ENCODE assay signal across 5 worm cellular contexts in the genomic region with DNA sequence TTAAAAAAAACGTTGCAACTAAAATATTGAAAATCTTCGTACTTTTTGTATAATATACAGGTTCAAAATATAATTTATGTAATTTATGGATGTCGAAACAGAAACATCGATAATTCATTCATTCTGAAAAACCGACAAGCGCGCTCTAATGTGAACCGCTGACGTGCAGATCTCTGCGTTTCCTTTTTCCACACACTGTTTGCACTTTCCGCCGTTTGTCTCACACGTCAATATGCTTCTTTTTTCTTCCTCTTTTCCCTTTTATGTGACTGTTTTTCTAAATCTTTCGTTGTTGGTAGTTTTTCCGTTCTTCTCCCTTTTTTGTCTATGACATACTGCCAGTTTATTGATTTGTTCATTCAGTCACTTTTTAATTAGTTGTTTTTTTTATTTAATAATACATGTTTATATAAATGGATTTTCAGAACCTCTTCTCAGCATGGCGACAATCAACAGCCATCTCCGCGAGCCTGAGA.
TF ChIP-seq lines count a peak whose summit lies in the region.

Gene tmbi-4, plus strand, starts transcription at position 426 of the 476 bp plus-strand sequence.

TF ChIP-seq in whole organism, L1 larva, 84 proteins besides CTCF, POLR2A, EP300 and RAD21 (continued from another document and continues in another):
- no peak for TF ChIP-seq lin-39 (tag; optimal IDR thresholded peaks at IDR 0.05; lab: Kevin White, UChicago)
- no peak for TF ChIP-seq ztf-11 (tag; optimal IDR thresholded peaks at IDR 0.05; lab: Kevin White, UChicago)
- TF ChIP-seq C34B4.2 (tag; optimal IDR thresholded peaks at IDR 0.05; lab: Kevin White, UChicago) = no peak
- peak; percentile 73 for TF ChIP-seq snu-23 (GFP tag; optimal IDR thresholded peaks at IDR 0.05; lab: Kevin White, UChicago)
- TF ChIP-seq lin-35 (GFP tag; optimal IDR thresholded peaks at IDR 0.05; lab: Kevin White, UChicago) = peak; percentile 44 to 74
- TF ChIP-seq alr-1 (tag; optimal IDR thresholded peaks at IDR 0.05; lab: Kevin White, UChicago; ENCODE audit: borderline replicate concordance) = no peak
- TF ChIP-seq mef-2 (tag; optimal IDR thresholded peaks at IDR 0.05; lab: Kevin White, UChicago) = no peak
- peak; percentile 1 for TF ChIP-seq egl-13 (tag; optimal IDR thresholded peaks at IDR 0.05; lab: Kevin White, UChicago)
- peak; percentile 22 for TF ChIP-seq fos-1 (tag; optimal IDR thresholded peaks at IDR 0.05; lab: Kevin White, UChicago)
- peak; percentile 80 for TF ChIP-seq C16A3.4 (tag; optimal IDR thresholded peaks at IDR 0.05; lab: Kevin White, UChicago)
- TF ChIP-seq nhr-90 (tag; optimal IDR thresholded peaks at IDR 0.05; lab: Kevin White, UChicago; ENCODE audit: poor library complexity) = peak; percentile 2
- TF ChIP-seq C04F5.9 (tag; optimal IDR thresholded peaks at IDR 0.05; lab: Kevin White, UChicago) = no peak
- TF ChIP-seq grh-1 (GFP tag; IDR thresholded peaks at IDR 0.05; lab: Robert Waterston, UW) = no peak
- no peak for TF ChIP-seq ceh-90 (tag; optimal IDR thresholded peaks at IDR 0.05; lab: Kevin White, UChicago)
- TF ChIP-seq egl-27 (tag; optimal IDR thresholded peaks at IDR 0.05; lab: Kevin White, UChicago) = no peak
- TF ChIP-seq sup-37 (GFP tag; optimal IDR thresholded peaks at IDR 0.05; lab: Kevin White, UChicago) = no peak
- TF ChIP-seq snpc-4 (tag; optimal IDR thresholded peaks at IDR 0.05; lab: Kevin White, UChicago) = no peak
- no peak for TF ChIP-seq ztf-4 (tag; optimal IDR thresholded peaks at IDR 0.05; lab: Kevin White, UChicago)
- TF ChIP-seq dpl-1 (GFP tag; optimal IDR thresholded peaks at IDR 0.05; lab: Kevin White, UChicago) = peak; percentile 12 to 43 (median 42)
- TF ChIP-seq rnt-1 (tag; optimal IDR thresholded peaks at IDR 0.05; lab: Kevin White, UChicago) = no peak
- TF ChIP-seq nhr-20 (tag; optimal IDR thresholded peaks at IDR 0.05; lab: Kevin White, UChicago) = peak; percentile 64
- TF ChIP-seq mab-9 (GFP tag; IDR thresholded peaks at IDR 0.05; lab: Robert Waterston, UW) = no peak
- TF ChIP-seq mdl-1 (tag; optimal IDR thresholded peaks at IDR 0.05; lab: Kevin White, UChicago) = peak in 1 of 2 experiments; percentile 59
- no peak for TF ChIP-seq fkh-8 (tag; optimal IDR thresholded peaks at IDR 0.05; lab: Kevin White, UChicago)
- no peak for TF ChIP-seq nhr-12 (tag; optimal IDR thresholded peaks at IDR 0.05; lab: Kevin White, UChicago)

TF ChIP-seq in whole organism, L2 larva, 48 proteins besides CTCF, POLR2A, EP300 and RAD21 (continued from another document):
- no peak for TF ChIP-seq unc-55 (GFP tag; optimal IDR thresholded peaks at IDR 0.05; lab: Kevin White, UChicago)
- no peak for TF ChIP-seq Y55F3AM.14 (GFP tag; optimal IDR thresholded peaks at IDR 0.05; lab: Kevin White, UChicago)
- peak; percentile 71 for TF ChIP-seq C34F6.9 (tag; optimal IDR thresholded peaks at IDR 0.05; lab: Kevin White, UChicago)
- no peak for TF ChIP-seq nhr-12 (tag; optimal IDR thresholded peaks at IDR 0.05; lab: Kevin White, UChicago)
- no peak for TF ChIP-seq ztf-4 (tag; optimal IDR thresholded peaks at IDR 0.05; lab: Kevin White, UChicago)
- TF ChIP-seq lin-11 (tag; optimal IDR thresholded peaks at IDR 0.05; lab: Kevin White, UChicago) = no peak
- peak; percentile 71 for TF ChIP-seq nhr-129 (tag; optimal IDR thresholded peaks at IDR 0.05; lab: Kevin White, UChicago)
- TF ChIP-seq lin-13 (GFP tag; optimal IDR thresholded peaks at IDR 0.05; lab: Kevin White, UChicago) = peak; percentile 48
- TF ChIP-seq mdl-1 (tag; optimal IDR thresholded peaks at IDR 0.05; lab: Kevin White, UChicago) = no peak
- TF ChIP-seq nhr-77 (tag; optimal IDR thresholded peaks at IDR 0.05; lab: Kevin White, UChicago) = no peak
- peak; percentile 55 for TF ChIP-seq sma-9 (GFP tag; optimal IDR thresholded peaks at IDR 0.05; lab: Kevin White, UChicago)
- no peak for TF ChIP-seq sma-9 (tag; optimal IDR thresholded peaks at IDR 0.05; lab: Kevin White, UChicago)
- peak in 1 of 2 experiments; percentile 69 for TF ChIP-seq lsy-2 (tag; optimal IDR thresholded peaks at IDR 0.05; lab: Kevin White, UChicago)
- no peak for TF ChIP-seq aly-2 (tag; optimal IDR thresholded peaks at IDR 0.05; lab: Kevin White, UChicago)

TF ChIP-seq in whole organism, L3 larva, 47 proteins besides CTCF, POLR2A, EP300 and RAD21 (continued from another document):
- TF ChIP-seq nhr-25 (tag; optimal IDR thresholded peaks at IDR 0.05; lab: Kevin White, UChicago) (peak; percentile 60), fkh-2 (tag; optimal IDR thresholded peaks at IDR 0.05; lab: Kevin White, UChicago) (no peak), fos-1 (tag; optimal IDR thresholded peaks at IDR 0.05; lab: Kevin White, UChicago) (no peak), snpc-4 (tag; optimal IDR thresholded peaks at IDR 0.05; lab: Kevin White, UChicago) (peak; percentile 22), nhr-237 (tag; optimal IDR thresholded peaks at IDR 0.05; lab: Kevin White, UChicago) (no peak), ceh-16 (tag; optimal IDR thresholded peaks at IDR 0.05; lab: Kevin White, UChicago) (no peak), ama-1 (optimal IDR thresholded peaks at IDR 0.05; lab: Kevin White, UChicago) (no peak), ZK546.5 (tag; optimal IDR thresholded peaks at IDR 0.05; lab: Kevin White, UChicago) (no peak), hmg-11 (tag; optimal IDR thresholded peaks at IDR 0.05; lab: Kevin White, UChicago) (peak; percentile 61), egl-27 (tag; optimal IDR thresholded peaks at IDR 0.05; lab: Kevin White, UChicago) (no peak), egl-5 (tag; optimal IDR thresholded peaks at IDR 0.05; lab: Kevin White, UChicago) (peak; percentile 72)

TF ChIP-seq in whole organism, L4 larva, 104 proteins besides CTCF, POLR2A, EP300 and RAD21 (continued from another document and continues in another):
- no peak for TF ChIP-seq nhr-102 (tag; optimal IDR thresholded peaks at IDR 0.05; lab: Kevin White, UChicago)
- peak; percentile 21 for TF ChIP-seq nhr-77 (tag; optimal IDR thresholded peaks at IDR 0.05; lab: Kevin White, UChicago)
- no peak for TF ChIP-seq zag-1 (tag; optimal IDR thresholded peaks at IDR 0.05; lab: Kevin White, UChicago)
- TF ChIP-seq nhr-25 (tag; optimal IDR thresholded peaks at IDR 0.05; lab: Kevin White, UChicago; ENCODE audit: borderline replicate concordance, insufficient read depth) = no peak
- no peak for TF ChIP-seq ceh-44 (GFP tag; IDR thresholded peaks at IDR 0.05; lab: Robert Waterston, UW)
- no peak for TF ChIP-seq zfp-2 (tag; optimal IDR thresholded peaks at IDR 0.05; lab: Kevin White, UChicago)
- TF ChIP-seq dpl-1 (GFP tag; optimal IDR thresholded peaks at IDR 0.05; lab: Kevin White, UChicago) = peak; percentile 24
- TF ChIP-seq lin-29 (GFP tag; IDR thresholded peaks at IDR 0.05; lab: Robert Waterston, UW) = no peak
- no peak for TF ChIP-seq F26F4.8 (GFP tag; conservative IDR thresholded peaks at IDR 0.05; lab: Robert Waterston, UW)
- TF ChIP-seq nhr-6 (tag; optimal IDR thresholded peaks at IDR 0.05; lab: Kevin White, UChicago) = peak; percentile 40
- no peak for TF ChIP-seq tag-97 (GFP tag; IDR thresholded peaks at IDR 0.05; lab: Robert Waterston, UW)
- TF ChIP-seq F49E8.2 (tag; optimal IDR thresholded peaks at IDR 0.05; lab: Kevin White, UChicago; ENCODE audit: borderline replicate concordance) = no peak
- no peak for TF ChIP-seq ZK546.5 (tag; optimal IDR thresholded peaks at IDR 0.05; lab: Kevin White, UChicago)
- TF ChIP-seq nhr-111 (GFP tag; optimal IDR thresholded peaks at IDR 0.05; lab: Kevin White, UChicago) = no peak
- TF ChIP-seq zip-11 (GFP tag; IDR thresholded peaks at IDR 0.05; lab: Robert Waterston, UW) = no peak
- no peak for TF ChIP-seq T26A8.4 (GFP tag; IDR thresholded peaks at IDR 0.05; lab: Robert Waterston, UW)
- no peak for TF ChIP-seq mxl-2 (GFP tag; conservative IDR thresholded peaks at IDR 0.05; lab: Robert Waterston, UW)
- no peak for TF ChIP-seq pqm-1 (tag; optimal IDR thresholded peaks at IDR 0.05; lab: Kevin White, UChicago)
- TF ChIP-seq ceh-32 (tag; optimal IDR thresholded peaks at IDR 0.05; lab: Kevin White, UChicago; ENCODE audit: poor library complexity) = no peak
- TF ChIP-seq lim-7 (GFP tag; IDR thresholded peaks at IDR 0.05; lab: Robert Waterston, UW) = no peak
- TF ChIP-seq ztf-7 (tag; optimal IDR thresholded peaks at IDR 0.05; lab: Kevin White, UChicago) = peak; percentile 12
- no peak for TF ChIP-seq D1046.2 (GFP tag; IDR thresholded peaks at IDR 0.05; lab: Robert Waterston, UW)
- peak; percentile 87 for TF ChIP-seq hlh-30 (tag; optimal IDR thresholded peaks at IDR 0.05; lab: Kevin White, UChicago; ENCODE audit: insufficient read depth)
- peak; percentile 77 for TF ChIP-seq hlh-11 (tag; optimal IDR thresholded peaks at IDR 0.05; lab: Kevin White, UChicago)
- TF ChIP-seq set-16 (GFP tag; IDR thresholded peaks at IDR 0.05; lab: Robert Waterston, UW) = no peak
- peak; percentile 36; the same call in 1 of the 2 replicates for TF ChIP-seq ceh-20 (GFP tag; IDR thresholded peaks at IDR 0.05; lab: Robert Waterston, UW)
- TF ChIP-seq fkh-10 (GFP tag; optimal IDR thresholded peaks at IDR 0.05; lab: Kevin White, UChicago) = peak; percentile 23
- TF ChIP-seq lir-3 (tag; optimal IDR thresholded peaks at IDR 0.05; lab: Kevin White, UChicago) = no peak
- TF ChIP-seq daf-12 (tag; optimal IDR thresholded peaks at IDR 0.05; lab: Kevin White, UChicago) = no peak
- TF ChIP-seq spr-3 (GFP tag; optimal IDR thresholded peaks at IDR 0.05; lab: Kevin White, UChicago) = no peak
- no peak for TF ChIP-seq ztf-11 (tag; optimal IDR thresholded peaks at IDR 0.05; lab: Kevin White, UChicago)
- TF ChIP-seq zip-2 (tag; optimal IDR thresholded peaks at IDR 0.05; lab: Kevin White, UChicago) = no peak
- no peak for TF ChIP-seq aly-2 (tag; optimal IDR thresholded peaks at IDR 0.05; lab: Kevin White, UChicago)
- no peak for TF ChIP-seq R02D3.7 (tag; optimal IDR thresholded peaks at IDR 0.05; lab: Kevin White, UChicago)
- no peak for TF ChIP-seq php-3 (GFP tag; IDR thresholded peaks at IDR 0.05; lab: Robert Waterston, UW)
- TF ChIP-seq snpc-4 (tag; optimal IDR thresholded peaks at IDR 0.05; lab: Kevin White, UChicago) = no peak
- TF ChIP-seq mdl-1 (tag; optimal IDR thresholded peaks at IDR 0.05; lab: Kevin White, UChicago) = peak in 1 of 2 experiments; percentile 47
- no peak for TF ChIP-seq F44E2.7 (GFP tag; IDR thresholded peaks at IDR 0.05; lab: Robert Waterston, UW)
- TF ChIP-seq attf-4 (tag; optimal IDR thresholded peaks at IDR 0.05; lab: Kevin White, UChicago) = no peak
- TF ChIP-seq fos-1 (tag; optimal IDR thresholded peaks at IDR 0.05; lab: Kevin White, UChicago) = no peak
- TF ChIP-seq Y75B8A.6 (GFP tag; IDR thresholded peaks at IDR 0.05; lab: Robert Waterston, UW) = no peak
- TF ChIP-seq lin-38 (GFP tag; IDR thresholded peaks at IDR 0.05; lab: Robert Waterston, UW) = peak; percentile 79
- no peak for TF ChIP-seq egl-27 (tag; optimal IDR thresholded peaks at IDR 0.05; lab: Kevin White, UChicago)

TF ChIP-seq in whole organism, young adult, 124 proteins besides CTCF, POLR2A, EP300 and RAD21 (continued from another document):
- TF ChIP-seq lsy-27 (tag; optimal IDR thresholded peaks at IDR 0.05; lab: Kevin White, UChicago; ENCODE audit: borderline replicate concordance, insufficient read depth) (no peak), Y53G8AR.9 (GFP tag; conservative IDR thresholded peaks at IDR 0.05; lab: Robert Waterston, UW) (no peak), hmg-1.2 (GFP tag; IDR thresholded peaks at IDR 0.05; lab: Robert Waterston, UW) (peak; percentile 83), mcd-1 (GFP tag; IDR thresholded peaks at IDR 0.05; lab: Robert Waterston, UW) (peak; percentile 69), Y79H2A.3 (GFP tag; conservative IDR thresholded peaks at IDR 0.05; lab: Robert Waterston, UW) (no peak), Y67H2A.10 (GFP tag; conservative IDR thresholded peaks at IDR 0.05; lab: Robert Waterston, UW) (no peak), F55B11.4 (tag; optimal IDR thresholded peaks at IDR 0.05; lab: Kevin White, UChicago; ENCODE audit: borderline replicate concordance, insufficient read depth) (no peak), let-607 (tag; optimal IDR thresholded peaks at IDR 0.05; lab: Kevin White, UChicago) (peak in 1 of 2 experiments; percentile 57), ztf-3 (GFP tag; optimal IDR thresholded peaks at IDR 0.05; lab: Kevin White, UChicago) (no peak), dpl-1 (GFP tag; optimal IDR thresholded peaks at IDR 0.05; lab: Kevin White, UChicago) (no peak), aptf-3 (GFP tag; IDR thresholded peaks at IDR 0.05; lab: Robert Waterston, UW) (no peak), attf-6 (GFP tag; IDR thresholded peaks at IDR 0.05; lab: Robert Waterston, UW) (no peak), hsf-1 (GFP tag; IDR thresholded peaks at IDR 0.05; lab: Robert Waterston, UW) (no peak), B0035.1 (tag; optimal IDR thresholded peaks at IDR 0.05; lab: Kevin White, UChicago) (no peak), ceh-91 (GFP tag; IDR thresholded peaks at IDR 0.05; lab: Robert Waterston, UW) (no peak), F10E7.11 (tag; optimal IDR thresholded peaks at IDR 0.05; lab: Kevin White, UChicago) (no peak), madf-8 (GFP tag; conservative IDR thresholded peaks at IDR 0.05; lab: Robert Waterston, UW) (no peak), unc-130 (GFP tag; optimal IDR thresholded peaks at IDR 0.05; lab: Kevin White, UChicago) (no peak), hrde-1 (tag; optimal IDR thresholded peaks at IDR 0.05; lab: Kevin White, UChicago; ENCODE audit: borderline replicate concordance) (no peak), T26A5.8 (tag; optimal IDR thresholded peaks at IDR 0.05; lab: Kevin White, UChicago) (no peak)
